Fruit fly (Drosophila melanogaster): ENCODE data around the gene Cap-D3.

DNA sequence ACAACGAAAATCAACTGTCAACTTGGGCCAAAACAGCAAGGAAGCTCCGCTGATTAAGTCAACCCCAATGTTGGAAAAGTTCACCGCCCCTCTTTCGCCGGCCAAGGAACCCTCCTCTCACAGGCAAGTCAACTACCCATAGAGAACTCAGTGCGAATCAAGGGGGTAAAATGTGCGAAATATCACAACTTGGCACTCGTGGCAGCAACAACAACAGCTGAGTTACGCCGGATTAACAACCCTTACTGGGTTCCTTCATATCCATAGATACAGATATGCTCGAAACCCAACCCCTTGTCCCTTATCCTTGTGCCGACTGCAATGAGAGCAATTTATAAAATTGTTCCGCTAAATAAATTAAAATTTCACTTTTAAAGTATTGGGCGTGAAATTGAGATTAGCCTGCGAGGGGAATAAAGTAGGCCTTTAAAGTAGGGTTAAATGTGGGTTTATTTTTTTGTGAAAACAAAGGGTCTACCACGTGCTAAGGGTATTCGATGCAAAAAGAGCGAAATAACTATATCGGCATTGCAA lies 36.6 kb upstream of the Cap-D3 start:
- TF ChIP-seq h (optimal IDR thresholded peaks at IDR 0.05) (no peak), Myc (optimal IDR thresholded peaks at IDR 0.05) (no peak)

Data from Kc167 (cell line).